Fruit fly (Drosophila melanogaster) whole organism, embryonic: ENCODE results near the gene stac.

Experiments
- Asciz ChIP-seq: fragments of 200-800 bp; sonication (Bioruptor generic); optimal IDR thresholded peaks from 2 replicates; lab custom pipeline; 2017; ENCODE audit warnings: missing biosample characterization, mild to moderate bottlenecking, missing genetic modification characterization, missing genetic modification reagents
- B-H2 ChIP-seq: fragments of 200-800 bp; sonication (Bioruptor generic); optimal IDR thresholded peaks from 2 replicates; lab custom pipeline; 2018; ENCODE audit warnings: missing biosample characterization, mild to moderate bottlenecking, missing genetic modification characterization
- BEAF-32 ChIP-seq: fragments of 200-800 bp; sonication (Bioruptor generic); optimal IDR thresholded peaks from 3 replicates; lab custom pipeline; 2017; ENCODE audit warnings: missing biosample characterization, missing genetic modification characterization, mild to moderate bottlenecking, moderate library complexity, missing genetic modification reagents
- BtbVII ChIP-seq: fragments of 200-800 bp; sonication (Bioruptor generic); optimal IDR thresholded peaks from 3 replicates; lab custom pipeline; 2017; ENCODE audit warnings: missing biosample characterization, mild to moderate bottlenecking, missing genetic modification characterization
- CG10543 ChIP-seq: fragments of 200-800 bp; sonication (Bioruptor generic); optimal IDR thresholded peaks from 3 replicates; lab custom pipeline; 2017; ENCODE audit warnings: missing biosample characterization, mild to moderate bottlenecking, missing genetic modification characterization, moderate library complexity
- CG12155 ChIP-seq: fragments of 200-800 bp; sonication (Bioruptor generic); optimal IDR thresholded peaks from 3 replicates; lab custom pipeline; 2016; ENCODE audit warnings: missing biosample characterization, missing genetic modification characterization
- CG12769 ChIP-seq: fragments of 200-800 bp; sonication (Bioruptor generic); optimal IDR thresholded peaks from 2 replicates; lab custom pipeline; 2019; ENCODE audit warnings: missing biosample characterization, mild to moderate bottlenecking, missing genetic modification characterization, moderate library complexity
- CG13296 ChIP-seq: fragments of 200-800 bp; sonication (Bioruptor generic); optimal IDR thresholded peaks from 3 replicates; lab custom pipeline; 2018; ENCODE audit warnings: missing biosample characterization, mild to moderate bottlenecking, missing genetic modification characterization
- CG13894 ChIP-seq: fragments of 200-800 bp; sonication (Bioruptor generic); optimal IDR thresholded peaks from 3 replicates; lab custom pipeline; 2018; ENCODE audit warnings: missing biosample characterization, mild to moderate bottlenecking, missing genetic modification characterization, moderate library complexity
- CG15479 ChIP-seq: fragments of 200-800 bp; sonication (Bioruptor generic); optimal IDR thresholded peaks from 3 replicates; lab custom pipeline; 2019; ENCODE audit warnings: missing biosample characterization, mild to moderate bottlenecking, missing genetic modification characterization, moderate library complexity
- CG16815 ChIP-seq: fragments of 200-800 bp; sonication (Bioruptor generic); optimal IDR thresholded peaks from 3 replicates; lab custom pipeline; 2017; ENCODE audit warnings: missing biosample characterization, mild to moderate bottlenecking, missing genetic modification characterization
- CG18262 ChIP-seq: fragments of 200-800 bp; optimal IDR thresholded peaks from 3 replicates; lab custom pipeline; 2019; ENCODE audit warnings: missing biosample characterization, mild to moderate bottlenecking, missing genetic modification characterization, moderate library complexity
- CG18764 ChIP-seq: fragments of 200-800 bp; sonication (Bioruptor generic); optimal IDR thresholded peaks from 3 replicates; lab custom pipeline; 2016; ENCODE audit warnings: missing biosample characterization, missing genetic modification characterization
- CG2889 ChIP-seq: fragments of 200-800 bp; sonication (Bioruptor generic); IDR thresholded peaks from 3 replicates; pipeline ENCODE4 v1.3.6; 2022; ENCODE audit warnings: missing biosample characterization, missing genetic modification characterization
- CG32767 ChIP-seq: fragments of 200-800 bp; sonication (Bioruptor generic); IDR thresholded peaks from 2 replicates; pipeline ENCODE4 v1.3.6; 2022; ENCODE audit warnings: missing biosample characterization, missing genetic modification characterization
- CG4707 ChIP-seq: fragments of 200-800 bp; sonication (Bioruptor generic); optimal IDR thresholded peaks from 2 replicates; lab custom pipeline; 2018; ENCODE audit warnings: missing biosample characterization, mild to moderate bottlenecking, missing genetic modification characterization, moderate library complexity
- CG4820 ChIP-seq: fragments of 200-800 bp; sonication (Bioruptor generic); optimal IDR thresholded peaks from 3 replicates; lab custom pipeline; 2016; ENCODE audit warnings: missing biosample characterization, missing genetic modification characterization
- CG5180 ChIP-seq: fragments of 200-800 bp; sonication (Bioruptor generic); optimal IDR thresholded peaks from 3 replicates; lab custom pipeline; 2017; ENCODE audit warnings: missing biosample characterization, missing genetic modification characterization, mild to moderate bottlenecking, moderate library complexity, missing genetic modification reagents
- CG7271 ChIP-seq: fragments of 200-800 bp; sonication (Bioruptor generic); optimal IDR thresholded peaks from 2 replicates; lab custom pipeline; 2018; ENCODE audit warnings: missing biosample characterization, mild to moderate bottlenecking, missing genetic modification characterization, moderate library complexity
- D ChIP-seq, 2 experiments: fragments of 200-800 bp in 1 of 2; fragments of >200 bp in 1 of 2; sonication (Bioruptor generic) in 1 of 2; optimal IDR thresholded peaks; 2 replicates in 1 of 2; 3 replicates in 1 of 2; lab custom pipeline; 2017; ENCODE audit warnings: mild to moderate bottlenecking in 1 of 2, missing biosample characterization in 1 of 2, missing genetic modification characterization in 1 of 2, missing genetic modification reagents in 1 of 2
- Dip3 ChIP-seq: fragments of 200-800 bp; sonication (Bioruptor generic); optimal IDR thresholded peaks from 3 replicates; lab custom pipeline; 2016; ENCODE audit warnings: missing biosample characterization, missing genetic modification characterization
- Eip74EF ChIP-seq, 2 experiments: fragments of 200-800 bp in 1 of 2; fragments of >200 bp in 1 of 2; sonication (Bioruptor generic) in 1 of 2; optimal IDR thresholded peaks; 2 replicates each; lab custom pipeline; 2017 to 2019; ENCODE audit warnings: missing biosample characterization in 2 of 2, missing genetic modification characterization in 2 of 2, mild to moderate bottlenecking in 1 of 2, moderate library complexity in 1 of 2
- HLH3B ChIP-seq: fragments of 200-800 bp; sonication (Bioruptor generic); IDR thresholded peaks from 2 replicates; pipeline ENCODE4 v1.3.6; 2022; ENCODE audit warnings: missing biosample characterization, missing genetic modification characterization
- Hand ChIP-seq: fragments of 200-800 bp; sonication (Bioruptor generic); optimal IDR thresholded peaks from 2 replicates; lab custom pipeline; 2017; ENCODE audit warnings: mild to moderate bottlenecking, missing biosample characterization, missing genetic modification reagents, missing genetic modification characterization
- Hey ChIP-seq: fragments of 200-800 bp; sonication (Bioruptor generic); optimal IDR thresholded peaks from 3 replicates; lab custom pipeline; 2018; ENCODE audit warnings: missing biosample characterization, mild to moderate bottlenecking, missing genetic modification characterization
- Meics ChIP-seq: fragments of 200-800 bp; sonication (Bioruptor generic); optimal IDR thresholded peaks from 2 replicates; lab custom pipeline; 2017; ENCODE audit warnings: missing biosample characterization, mild to moderate bottlenecking, missing genetic modification characterization
- PHDP ChIP-seq: fragments of 200-800 bp; sonication (Bioruptor generic); optimal IDR thresholded peaks from 3 replicates; lab custom pipeline; 2018; ENCODE audit warnings: missing biosample characterization, mild to moderate bottlenecking, missing genetic modification characterization, moderate library complexity
- Spps ChIP-seq: fragments of 200-800 bp; sonication (Bioruptor generic); optimal IDR thresholded peaks from 2 replicates; lab custom pipeline; 2018; ENCODE audit warnings: missing biosample characterization, mild to moderate bottlenecking, missing genetic modification characterization
- Sry-δ ChIP-seq: fragments of 200-800 bp; sonication (Bioruptor generic); optimal IDR thresholded peaks from 2 replicates; lab custom pipeline; 2016; ENCODE audit warnings: missing biosample characterization, missing genetic modification characterization
- bsh ChIP-seq, 2 experiments: fragments of 200-800 bp; sonication (Bioruptor generic); optimal IDR thresholded peaks; 2 replicates each; lab custom pipeline; 2017 to 2018; ENCODE audit warnings: mild to moderate bottlenecking in 2 of 2, missing biosample characterization in 2 of 2, missing genetic modification characterization in 2 of 2, moderate library complexity in 1 of 2
- caup ChIP-seq: fragments of 200-800 bp; sonication (Bioruptor generic); optimal IDR thresholded peaks from 3 replicates; lab custom pipeline; 2017; ENCODE audit warnings: missing biosample characterization, mild to moderate bottlenecking, missing genetic modification characterization, moderate library complexity; ENCODE audit not compliant: severe bottlenecking
- crc ChIP-seq: fragments of 200-800 bp; sonication (Bioruptor generic); optimal IDR thresholded peaks from 2 replicates; lab custom pipeline; 2016; ENCODE audit warnings: missing biosample characterization, missing genetic modification characterization
- gcm2 ChIP-seq: fragments of 200-800 bp; sonication (Bioruptor generic); optimal IDR thresholded peaks from 2 replicates; lab custom pipeline; 2016; ENCODE audit warnings: missing biosample characterization, missing genetic modification characterization
- insv ChIP-seq, 2 experiments: fragments of 200-800 bp; sonication (Bioruptor generic); optimal IDR thresholded peaks; 3 replicates each; lab custom pipeline; 2016 to 2018; ENCODE audit warnings: missing biosample characterization in 2 of 2, missing genetic modification characterization in 2 of 2
- kay ChIP-seq: fragments of 200-800 bp; sonication (Bioruptor generic); optimal IDR thresholded peaks from 2 replicates; lab custom pipeline; 2016; ENCODE audit warnings: missing biosample characterization, missing genetic modification characterization
- odd ChIP-seq: fragments of 200-800 bp; sonication (Bioruptor generic); optimal IDR thresholded peaks from 2 replicates; lab custom pipeline; 2017; ENCODE audit warnings: missing biosample characterization, mild to moderate bottlenecking, missing genetic modification characterization
- p53 ChIP-seq: fragments of 200-800 bp; sonication (Bioruptor generic); optimal IDR thresholded peaks from 2 replicates; lab custom pipeline; 2016; ENCODE audit warnings: missing biosample characterization, missing genetic modification characterization
- pan ChIP-seq, 4 experiments: fragments of >200 bp in 3 of 4; fragments of 200-800 bp in 1 of 4; sonication (Bioruptor generic) in 1 of 4; optimal IDR thresholded peaks in 3 of 4; IDR thresholded peaks in 1 of 4; 2 replicates each; pipeline versions ENCODE4 v1.3.6 to Lab custom; 2017 to 2022; ENCODE audit warnings: missing biosample characterization in 2 of 4, missing genetic modification characterization in 2 of 4, mixed read lengths in 1 of 4
- pros ChIP-seq: fragments of 200-800 bp; sonication (Bioruptor generic); optimal IDR thresholded peaks from 3 replicates; lab custom pipeline; 2019; ENCODE audit warnings: missing biosample characterization, mild to moderate bottlenecking, missing genetic modification characterization, moderate library complexity
- pzg ChIP-seq: fragments of 200-800 bp; sonication (Bioruptor generic); optimal IDR thresholded peaks from 3 replicates; lab custom pipeline; 2018; ENCODE audit warnings: missing biosample characterization, mild to moderate bottlenecking, missing genetic modification characterization, moderate library complexity
- sqz ChIP-seq: fragments of 200-800 bp; sonication (Bioruptor generic); optimal IDR thresholded peaks from 3 replicates; lab custom pipeline; 2018; ENCODE audit warnings: missing biosample characterization, mild to moderate bottlenecking, missing genetic modification characterization
- tap ChIP-seq: fragments of 200-800 bp; optimal IDR thresholded peaks from 3 replicates; lab custom pipeline; 2019; ENCODE audit warnings: missing biosample characterization, mild to moderate bottlenecking, missing genetic modification characterization, moderate library complexity
- trem ChIP-seq: fragments of 200-800 bp; optimal IDR thresholded peaks from 3 replicates; lab custom pipeline; 2019; ENCODE audit warnings: missing biosample characterization, mild to moderate bottlenecking, missing genetic modification characterization, moderate library complexity
- tx ChIP-seq: fragments of 200-800 bp; sonication (Bioruptor generic); optimal IDR thresholded peaks from 2 replicates; lab custom pipeline; 2016; ENCODE audit warnings: missing biosample characterization, missing genetic modification characterization
- wor ChIP-seq: fragments of 200-800 bp; sonication (Bioruptor generic); IDR thresholded peaks from 2 replicates; pipeline ENCODE4 v1.3.6; 2022; ENCODE audit warnings: missing biosample characterization, missing genetic modification characterization
- zf30C ChIP-seq: fragments of 200-800 bp; sonication (Bioruptor generic); optimal IDR thresholded peaks from 3 replicates; lab custom pipeline; 2018; ENCODE audit warnings: missing biosample characterization, mild to moderate bottlenecking, missing genetic modification characterization

stac gene

DNA sequence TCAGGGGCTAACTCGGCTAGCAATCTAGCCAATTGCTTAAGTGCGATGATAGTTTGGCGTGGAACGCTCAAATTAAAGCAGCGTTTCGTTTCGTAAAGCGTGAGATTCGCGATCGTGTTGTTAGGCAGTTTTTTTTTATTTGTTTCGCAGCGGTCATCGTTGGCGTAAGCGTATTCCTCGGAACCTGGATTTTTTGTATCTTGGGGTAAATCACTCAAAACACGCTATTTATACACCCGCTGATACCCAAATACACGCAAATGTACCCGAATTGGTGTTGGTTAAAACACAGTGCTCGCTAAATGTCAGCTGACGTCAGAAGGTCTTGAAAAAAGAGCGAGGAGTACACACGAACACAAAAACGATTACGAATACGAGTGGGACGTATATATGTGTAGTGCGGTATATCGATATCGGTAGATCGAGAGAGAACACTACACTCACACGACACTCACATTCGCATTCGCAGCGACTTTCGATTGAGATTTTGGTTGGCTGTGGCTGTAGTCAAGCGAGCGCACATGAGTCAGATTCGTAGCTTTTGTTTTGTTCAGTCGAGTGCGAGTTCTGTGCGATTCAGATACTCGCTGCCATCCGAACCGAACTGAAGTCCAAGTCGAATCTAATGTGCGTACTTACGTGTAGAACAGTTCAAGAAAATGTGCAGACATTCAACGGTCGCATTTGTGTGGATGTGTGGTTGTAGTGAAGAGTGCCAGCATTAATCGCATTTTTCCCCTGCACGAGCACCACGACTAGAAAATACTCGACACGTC is 6.2 kb upstream of the stac start (continued):
- TF ChIP-seq BtbVII = peak; percentile 61
- no peak for TF ChIP-seq CG4820 (GFP tag; lab: Kevin White, UChicago)
- peak; percentile 42 for TF ChIP-seq Meics (GFP tag; lab: Kevin White, UChicago)
- TF ChIP-seq wor (GFP tag; lab: Robert Waterston, UW) = no peak
- TF ChIP-seq CG12769 (tag; lab: Kevin White, UChicago) = peak; percentile 73
- TF ChIP-seq insv (GFP tag; optimal IDR thresholded peaks at IDR 0.05; lab: Kevin White, UChicago) = peak in 1 of 2 experiments; percentile 5
- peak; percentile 39 for TF ChIP-seq caup
- no peak for TF ChIP-seq CG16815
- TF ChIP-seq CG4707 = no peak
- TF ChIP-seq CG15479 (GFP tag; lab: Kevin White, UChicago) = peak; percentile 65
- peak; percentile 18 for TF ChIP-seq CG18262 (tag; lab: Kevin White, UChicago)
- peak; percentile 48 for TF ChIP-seq trem
- no peak for TF ChIP-seq CG2889 (GFP tag; lab: Robert Waterston, UW)
- peak; percentile 34 for TF ChIP-seq sqz
- no peak for TF ChIP-seq CG32767 (GFP tag; lab: Robert Waterston, UW)
- peak; percentile 28 for TF ChIP-seq tap
- no peak for TF ChIP-seq tx (GFP tag; lab: Kevin White, UChicago)
- TF ChIP-seq Sry-δ (GFP tag; lab: Kevin White, UChicago) = peak; percentile 46
- TF ChIP-seq Spps = no peak
- peak; percentile 42 for TF ChIP-seq p53 (GFP tag; lab: Kevin White, UChicago)
- peak; percentile 49 for TF ChIP-seq CG13296 (GFP tag; lab: Kevin White, UChicago)
- no peak for TF ChIP-seq pan (optimal IDR thresholded peaks at IDR 0.05; lab: Kevin White, UChicago)
- no peak for TF ChIP-seq pan (GFP tag; optimal IDR thresholded peaks at IDR 0.05 in 1 of 2, IDR thresholded peaks at IDR 0.05 in 1 of 2)
- TF ChIP-seq CG5180 (GFP tag; lab: Kevin White, UChicago) = peak; percentile 86
- TF ChIP-seq BEAF-32 (GFP tag; lab: Kevin White, UChicago) = peak; percentile 46
- peak in 1 of 2 experiments; percentile 37 for TF ChIP-seq bsh (GFP tag; optimal IDR thresholded peaks at IDR 0.05; lab: Kevin White, UChicago)
- TF ChIP-seq PHDP (tag; lab: Kevin White, UChicago) = peak; percentile 42
- TF ChIP-seq B-H2 (GFP tag; lab: Kevin White, UChicago) = peak; percentile 70
- TF ChIP-seq CG13894 (tag; lab: Kevin White, UChicago) = peak; percentile 89
- TF ChIP-seq gcm2 = peak; percentile 27
- peak; percentile 91 for TF ChIP-seq CG10543 (GFP tag; lab: Kevin White, UChicago)
- peak; percentile 25 for TF ChIP-seq CG18764
- peak; percentile 10 for TF ChIP-seq crc
- TF ChIP-seq Hand = peak; percentile 55
- peak; percentile 39 for TF ChIP-seq D (optimal IDR thresholded peaks at IDR 0.05; lab: Kevin White, UChicago)
- TF ChIP-seq D (GFP tag; optimal IDR thresholded peaks at IDR 0.05; lab: Kevin White, UChicago) = no peak
- peak; percentile 17 for TF ChIP-seq Asciz
- peak; percentile 93 for TF ChIP-seq kay (GFP tag; lab: Kevin White, UChicago)
- peak in 1 of 2 experiments; percentile 35 for TF ChIP-seq Eip74EF (GFP tag; optimal IDR thresholded peaks at IDR 0.05; lab: Kevin White, UChicago)
- TF ChIP-seq HLH3B (GFP tag; lab: Robert Waterston, UW) = no peak
- peak; percentile 55 for TF ChIP-seq CG7271 (tag; lab: Kevin White, UChicago)
- TF ChIP-seq CG12155 (GFP tag; lab: Kevin White, UChicago) = peak; percentile 85
- TF ChIP-seq pzg = peak; percentile 32
- peak; percentile 48 for TF ChIP-seq odd (GFP tag; lab: Kevin White, UChicago)
- peak; percentile 50 for TF ChIP-seq pros (GFP tag; lab: Kevin White, UChicago)
- no peak for TF ChIP-seq Hey (tag; lab: Kevin White, UChicago)
- peak; percentile 5 for TF ChIP-seq Dip3
- peak; percentile 11 for TF ChIP-seq zf30C (GFP tag; lab: Kevin White, UChicago)
